Worm (Caenorhabditis elegans): ENCODE measurements around the gene Y61A9LA.4.
A peak's percentile ranks its signal among the peaks of the same experiment; 100 is the strongest.
"Not testable (repeated sequence)": the region's sequence is repeated elsewhere in the genome, so short reads cannot be mapped to it uniquely, and the experiment has no call there.

Y61A9LA.4 gene

ce11 chrV:4551911-4552310 lies 8.6 kb upstream of the Y61A9LA.4 start:
- no peak for TF ChIP-seq alr-1 (tag; optimal IDR thresholded peaks at IDR 0.05; ENCODE audit: borderline replicate concordance)
- TF ChIP-seq blmp-1 (tag; optimal IDR thresholded peaks at IDR 0.05), result no peak
- peak in 1 of 2 experiments; percentile 21 for TF ChIP-seq efl-1 (optimal IDR thresholded peaks at IDR 0.05)
- TF ChIP-seq efl-1 (GFP tag; optimal IDR thresholded peaks at IDR 0.05 in 1 of 2), result peak in 1 of 2 experiments; percentile 34
- TF ChIP-seq nhr-20 (tag; optimal IDR thresholded peaks at IDR 0.05), result no peak
- no peak for TF ChIP-seq nhr-12 (tag; optimal IDR thresholded peaks at IDR 0.05)
- peak in 1 of 2 experiments; percentile 2 for TF ChIP-seq lin-35 (GFP tag; optimal IDR thresholded peaks at IDR 0.05)
- TF ChIP-seq dpl-1 (GFP tag; optimal IDR thresholded peaks at IDR 0.05), result peak in 1 of 3 experiments; percentile 44

DNA sequence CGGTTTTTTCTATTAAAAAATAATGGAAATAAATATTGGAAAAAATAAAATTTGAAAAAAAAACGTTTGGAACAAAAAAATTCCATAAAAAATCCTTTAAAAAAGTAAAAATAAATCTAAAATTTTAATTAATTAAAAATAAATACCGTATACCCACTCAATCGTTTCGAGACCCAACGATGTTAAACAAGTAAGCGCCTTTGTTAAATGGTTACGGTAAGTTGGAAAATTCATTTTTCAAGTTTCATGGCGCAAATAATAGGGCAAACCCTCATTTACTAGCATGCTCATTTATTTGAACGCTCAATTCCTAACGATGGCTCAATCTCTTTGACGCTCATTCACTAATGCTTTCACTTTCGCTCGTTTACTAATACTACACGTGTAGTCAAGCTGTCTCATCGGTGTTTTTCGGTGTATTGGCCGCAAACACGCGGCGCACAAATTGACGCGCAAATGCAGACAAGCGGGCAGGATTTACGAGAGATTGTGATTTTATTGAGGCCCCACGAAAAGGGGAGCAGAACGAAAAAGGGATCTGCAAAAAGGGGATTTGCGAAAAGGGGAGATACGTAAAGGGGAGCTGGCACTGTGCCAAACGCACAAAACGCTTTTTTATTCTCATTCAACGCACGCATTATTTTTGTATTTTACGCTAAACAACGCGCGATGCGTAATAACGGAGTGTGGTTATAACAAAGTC lies 8.0 kb upstream of the Y61A9LA.4 start:
- TF ChIP-seq unc-98 (GFP tag; IDR thresholded peaks at IDR 0.05), result peak; percentile 36; the same call in 1 of the 2 replicates
- TF ChIP-seq nhr-47 (tag; optimal IDR thresholded peaks at IDR 0.05), result peak; percentile 47
- TF ChIP-seq nhr-71 (tag; optimal IDR thresholded peaks at IDR 0.05), result peak; percentile 43
- peak; percentile 2 for TF ChIP-seq tbx-2 (tag; optimal IDR thresholded peaks at IDR 0.05)
- peak; percentile 6 for TF ChIP-seq swsn-7 (tag; optimal IDR thresholded peaks at IDR 0.05)
- TF ChIP-seq F16B12.6 (tag; optimal IDR thresholded peaks at IDR 0.05), result peak; percentile 64
- TF ChIP-seq rnt-1 (tag; optimal IDR thresholded peaks at IDR 0.05), result peak; percentile 45
- peak; percentile 28 for TF ChIP-seq lin-14 (GFP tag; optimal IDR thresholded peaks at IDR 0.05)
- TF ChIP-seq snu-23 (GFP tag; optimal IDR thresholded peaks at IDR 0.05), result peak; percentile 14
- TF ChIP-seq efl-1 (optimal IDR thresholded peaks at IDR 0.05), result peak; percentile 15 to 46
- TF ChIP-seq efl-1 (GFP tag; optimal IDR thresholded peaks at IDR 0.05 in 1 of 2), result peak in 1 of 2 experiments; percentile 5
- TF ChIP-seq mab-9 (GFP tag; IDR thresholded peaks at IDR 0.05), result 0 out of 2 replicates have a peak, but pooled peaks have one; percentile 37
- TF ChIP-seq dsc-1 (tag; optimal IDR thresholded peaks at IDR 0.05), result peak; percentile 57
- TF ChIP-seq unc-86 (tag; optimal IDR thresholded peaks at IDR 0.05), result peak; percentile 0

- TF ChIP-seq sptf-1, nhr-237, C04F5.9 (tag; optimal IDR thresholded peaks at IDR 0.05): not testable (repeated sequence)
These were observed 7.0 kb upstream of the Y61A9LA.4 start, which contains the start of gene Y61A9LA.12 for ce11 chrV:4553572-4553971. Y61A9LA.12 (plus strand) TSS chrV:4553872.

DNA sequence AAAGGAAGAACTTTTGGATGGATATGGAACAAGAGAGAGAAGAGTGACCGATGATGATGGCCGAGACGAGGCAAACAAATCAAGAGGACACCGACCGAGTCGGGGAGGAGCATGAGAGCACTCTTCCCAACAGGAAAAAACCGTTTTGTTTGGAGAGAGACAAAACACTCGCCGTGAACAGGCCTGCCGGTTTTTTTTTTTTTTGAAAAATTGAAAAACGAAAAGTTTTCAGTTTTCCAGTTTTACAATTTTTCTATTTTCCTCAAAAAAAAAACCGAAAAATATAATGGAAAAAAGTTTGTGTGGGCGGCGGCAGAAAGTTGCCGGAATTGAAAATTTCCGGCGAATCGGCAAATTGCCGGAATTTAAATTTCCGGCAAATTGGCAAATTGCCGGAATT lies 840 bp upstream of the Y61A9LA.4 start, which contains the start of gene Y61A9LA.7:
Y61A9LA.7 (minus strand) TSS at position 101 of the 400 bp plus-strand sequence.
- TF ChIP-seq fkh-4 (tag; optimal IDR thresholded peaks at IDR 0.05; ENCODE audit: borderline replicate concordance), result no peak
- TF ChIP-seq lin-15B (tag; optimal IDR thresholded peaks at IDR 0.05), result no peak
- TF ChIP-seq lin-39 (tag; optimal IDR thresholded peaks at IDR 0.05), result no peak
- TF ChIP-seq nhr-12 (tag; optimal IDR thresholded peaks at IDR 0.05), result no peak
- TF ChIP-seq fkh-10 (GFP tag; optimal IDR thresholded peaks at IDR 0.05), result no peak

DNA sequence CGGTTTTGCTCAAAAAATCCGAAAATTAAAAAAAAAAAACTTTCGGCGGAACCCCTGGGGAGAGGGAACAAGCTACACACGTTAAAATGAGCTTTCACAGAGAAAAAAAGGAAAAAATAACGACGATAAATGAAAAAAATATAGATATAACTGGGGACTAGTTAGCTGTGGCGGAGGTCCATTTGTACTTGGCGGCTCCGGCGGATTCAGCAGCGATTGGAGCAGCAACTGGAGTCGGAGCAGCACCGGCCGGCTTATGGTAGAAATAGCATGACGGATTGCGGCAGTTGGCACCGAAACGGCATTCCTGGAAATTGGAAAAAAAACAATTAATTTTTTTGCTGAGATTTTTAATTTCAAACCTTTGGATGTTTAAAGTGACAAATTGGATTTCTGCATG lies 2.0 kb downstream of the Y61A9LA.4 start:
- TF ChIP-seq pqm-1 (tag; optimal IDR thresholded peaks at IDR 0.05) (no peak), dpl-1 (GFP tag; optimal IDR thresholded peaks at IDR 0.05) (no peak), nhr-84 (tag; optimal IDR thresholded peaks at IDR 0.05) (no peak), ceh-90 (tag; optimal IDR thresholded peaks at IDR 0.05) (no peak), grh-1 (GFP tag; IDR thresholded peaks at IDR 0.05) (no peak), lsy-2 (tag; optimal IDR thresholded peaks at IDR 0.05) (no peak), jun-1 (tag; optimal IDR thresholded peaks at IDR 0.05) (no peak), ceh-88 (GFP tag; IDR thresholded peaks at IDR 0.05) (no peak)
